Worm (Caenorhabditis elegans): ENCODE data around the gene gasr-8.

DNA sequence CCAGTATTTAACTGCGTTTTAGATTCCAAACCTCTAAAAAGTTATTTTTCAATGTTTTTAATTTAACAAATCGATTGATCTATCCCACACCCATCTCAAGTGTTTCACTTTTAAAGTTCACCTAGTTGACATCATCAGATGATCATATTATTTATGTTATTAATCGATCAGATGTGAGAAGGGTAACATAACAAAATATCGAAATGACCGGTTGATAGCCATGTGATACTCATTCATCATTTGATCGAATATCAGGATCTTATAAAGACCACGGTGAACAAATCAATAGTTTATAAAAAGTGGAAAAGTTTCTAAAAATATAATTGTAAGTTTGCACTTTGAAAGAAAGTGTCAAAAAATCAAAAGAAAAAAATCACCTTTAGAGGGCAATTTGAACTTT, 33.2 kb upstream of the gasr-8 start:
- no peak for TF ChIP-seq hmg-20 (GFP tag; IDR thresholded peaks at IDR 0.05)
- TF ChIP-seq mcd-1 (GFP tag; IDR thresholded peaks at IDR 0.05): no peak
- TF ChIP-seq F49E8.2 (tag; optimal IDR thresholded peaks at IDR 0.05; ENCODE audit: insufficient read depth): no peak
- no peak for TF ChIP-seq F57C9.4 (tag; optimal IDR thresholded peaks at IDR 0.05)
- TF ChIP-seq tlf-1 (GFP tag; optimal IDR thresholded peaks at IDR 0.05): no peak
- TF ChIP-seq ceh-100 (GFP tag; IDR thresholded peaks at IDR 0.05): no peak
